Fruit fly (Drosophila melanogaster) whole organism, pupa: ENCODE results near the gene CG33722.

Experiments
- CG14655 ChIP-seq: fragments of 200-800 bp; sonication (Bioruptor generic); optimal IDR thresholded peaks from 3 replicates; lab custom pipeline; 2017; ENCODE audit warnings: mild to moderate bottlenecking, missing biosample characterization, missing genetic modification reagents, missing genetic modification characterization
- CG15710 ChIP-seq: fragments of 200-800 bp; sonication (Bioruptor generic); optimal IDR thresholded peaks from 2 replicates; lab custom pipeline; 2018; ENCODE audit warnings: missing biosample characterization, mild to moderate bottlenecking, missing genetic modification characterization, moderate library complexity
- CG17806 ChIP-seq: fragments of 200-800 bp; sonication (Bioruptor generic); optimal IDR thresholded peaks from 2 replicates; lab custom pipeline; 2018; ENCODE audit warnings: missing biosample characterization, mild to moderate bottlenecking, missing genetic modification characterization, moderate library complexity
- CG32121 ChIP-seq: fragments of 200-800 bp; sonication (Bioruptor generic); IDR thresholded peaks from 2 replicates; pipeline ENCODE4 v1.3.6; 2022; ENCODE audit warnings: missing biosample characterization, missing genetic modification characterization
- CG9948 ChIP-seq: fragments of 200-800 bp; sonication (Bioruptor generic); optimal IDR thresholded peaks from 2 replicates; lab custom pipeline; 2018; ENCODE audit warnings: missing biosample characterization, mild to moderate bottlenecking, missing genetic modification characterization, moderate library complexity
- D1 ChIP-seq: fragments of 200-800 bp; sonication (Bioruptor generic); optimal IDR thresholded peaks from 2 replicates; lab custom pipeline; 2018; ENCODE audit warnings: missing biosample characterization, mild to moderate bottlenecking, missing genetic modification characterization, moderate library complexity
- EcR ChIP-seq: fragments of 200-800 bp; sonication (Bioruptor generic); optimal IDR thresholded peaks from 3 replicates; lab custom pipeline; 2019; ENCODE audit warnings: missing biosample characterization, missing genetic modification characterization, mild to moderate bottlenecking, moderate library complexity, missing genetic modification reagents
- Ets98B ChIP-seq: fragments of 200-800 bp; sonication (Bioruptor generic); IDR thresholded peaks from 2 replicates; pipeline ENCODE4 v1.3.6; 2022; ENCODE audit warnings: missing biosample characterization, missing genetic modification characterization
- Pif1A ChIP-seq: fragments of 200-800 bp; sonication (Bioruptor generic); optimal IDR thresholded peaks from 3 replicates; lab custom pipeline; 2016; ENCODE audit warnings: missing biosample characterization, missing genetic modification characterization
- Pif1B ChIP-seq: fragments of 200-800 bp; sonication (Bioruptor generic); optimal IDR thresholded peaks from 3 replicates; lab custom pipeline; 2016; ENCODE audit warnings: missing biosample characterization, missing genetic modification characterization
- Snoo ChIP-seq: fragments of 200-800 bp; sonication (Bioruptor generic); optimal IDR thresholded peaks from 3 replicates; lab custom pipeline; 2017; ENCODE audit warnings: missing biosample characterization, mild to moderate bottlenecking, missing genetic modification characterization, inconsistent platforms
- fd96Ca ChIP-seq: fragments of 200-800 bp; sonication (Bioruptor generic); IDR thresholded peaks from 3 replicates; pipeline ENCODE4 v1.3.6; 2022; ENCODE audit warnings: missing biosample characterization, missing genetic modification characterization

DNA sequence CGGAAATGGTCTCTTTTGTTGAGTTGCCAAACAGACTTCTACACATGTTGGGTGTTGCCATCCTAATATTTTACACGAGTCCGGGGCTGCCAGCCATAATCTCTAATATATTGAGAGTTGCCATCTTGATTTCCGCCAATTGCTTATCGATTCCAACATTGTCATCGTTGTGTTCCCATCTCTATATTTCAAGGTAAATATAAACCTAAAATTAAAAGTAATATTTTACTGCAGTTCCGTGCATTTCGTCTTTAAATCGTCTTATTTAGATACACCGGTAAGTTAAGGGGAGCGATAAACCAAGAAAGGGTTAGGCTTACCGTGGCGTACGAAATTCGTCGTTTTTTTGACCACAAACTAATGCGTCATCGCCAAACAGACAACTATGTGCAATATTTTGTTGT, 10.5 kb upstream of the CG33722 start, which contains the start of gene PolI:
- TF ChIP-seq fd96Ca (GFP tag; lab: Robert Waterston, UW), result no peak
- TF ChIP-seq Ets98B (GFP tag; lab: Robert Waterston, UW), result no peak
- TF ChIP-seq Snoo (tag; lab: Kevin White, UChicago), result no peak
- TF ChIP-seq EcR, result no peak
- no peak for TF ChIP-seq Pif1B (GFP tag; lab: Kevin White, UChicago)
- no peak for TF ChIP-seq CG14655 (GFP tag; lab: Kevin White, UChicago)
- TF ChIP-seq D1 (tag; lab: Kevin White, UChicago), result no peak
- no peak for TF ChIP-seq CG9948 (tag; lab: Kevin White, UChicago)
- no peak for TF ChIP-seq CG15710 (tag; lab: Kevin White, UChicago)
- no peak for TF ChIP-seq Pif1A
- no peak for TF ChIP-seq CG17806 (tag; lab: Kevin White, UChicago)
- no peak for TF ChIP-seq CG32121
